Worm (Caenorhabditis elegans): ENCODE results near the gene octr-1.

DNA sequence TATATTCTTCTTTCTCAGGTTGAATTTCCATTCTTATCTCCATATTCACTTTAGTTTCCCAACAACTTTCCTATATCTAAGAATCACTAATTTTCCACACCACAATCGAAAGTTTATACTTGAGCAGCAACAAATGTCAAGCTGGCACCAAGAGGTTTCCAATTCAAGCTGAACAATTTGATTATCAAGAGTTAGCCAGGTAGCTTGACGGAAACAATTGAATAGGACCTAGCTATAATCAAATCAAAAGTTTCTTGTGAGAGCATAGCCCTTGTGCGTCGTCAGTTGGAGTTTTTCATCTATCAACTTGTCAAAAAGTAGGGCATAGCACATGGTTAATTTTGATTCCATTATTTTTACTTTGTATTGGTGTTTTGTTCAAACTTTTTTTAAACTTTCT, 44.5 kb upstream of the octr-1 start:
- TF ChIP-seq alr-1 (tag; optimal IDR thresholded peaks at IDR 0.05) (no peak), ama-1 (optimal IDR thresholded peaks at IDR 0.05) (no peak), nhr-25 (tag; optimal IDR thresholded peaks at IDR 0.05) (no peak), nhr-77 (tag; optimal IDR thresholded peaks at IDR 0.05) (no peak), nhr-12 (tag; optimal IDR thresholded peaks at IDR 0.05) (no peak), unc-62 (GFP tag; optimal IDR thresholded peaks at IDR 0.05) (no peak), gmeb-1 (tag; optimal IDR thresholded peaks at IDR 0.05) (no peak)
